Fruit fly (Drosophila melanogaster) whole organism: ENCODE results near the gene CG32797.

Experiments used
- pan ChIP-seq: fragments of >200 bp; optimal IDR thresholded peaks from 2 replicates; lab custom pipeline; 2017
- usp ChIP-seq: fragments of >200 bp; optimal IDR thresholded peaks from 2 replicates; lab custom pipeline; 2017; ENCODE audit warnings: missing biosample characterization, missing genetic modification characterization, mixed read lengths

- TF ChIP-seq usp (GFP tag; lab: Kevin White, UChicago) (no peak), pan (lab: Kevin White, UChicago) (no peak)
These were observed 14.8 kb downstream of the CG32797 start, which contains the start of gene CG12496 for dm6 chrX:2410805-2411204.
